Fruit fly (Drosophila melanogaster) whole organism: ENCODE results near the gene Stim.

Experiments
- CG8478 ChIP-seq: fragments of >200 bp; optimal IDR thresholded peaks from 2 replicates; lab custom pipeline; 2018; ENCODE audit warnings: inconsistent platforms
- Dll ChIP-seq: fragments of >200 bp; optimal IDR thresholded peaks from 2 replicates; lab custom pipeline; 2017
- pan ChIP-seq: fragments of >200 bp; optimal IDR thresholded peaks from 2 replicates; lab custom pipeline; 2017
- psq ChIP-seq: fragments of >200 bp; optimal IDR thresholded peaks from 2 replicates; lab custom pipeline; 2017
- usp ChIP-seq: fragments of >200 bp; optimal IDR thresholded peaks from 2 replicates; lab custom pipeline; 2017; ENCODE audit warnings: missing biosample characterization, missing genetic modification characterization, mixed read lengths

- no peak for TF ChIP-seq usp (GFP tag; lab: Kevin White, UChicago)
- TF ChIP-seq psq (lab: Kevin White, UChicago) = no peak
- TF ChIP-seq pan (lab: Kevin White, UChicago) = no peak
- TF ChIP-seq CG8478 = no peak
- no peak for TF ChIP-seq Dll (lab: Kevin White, UChicago)
Observed at dm6 chrX:15976568-15976967, 36.3 kb upstream of the Stim start, which contains the start of gene CG42766.
